Worm (Caenorhabditis elegans): ENCODE data around the gene D1046.2.

- TF ChIP-seq elt-3 (tag; optimal IDR thresholded peaks at IDR 0.05) (no peak), aly-2 (tag; optimal IDR thresholded peaks at IDR 0.05) (no peak), nhr-12 (tag; optimal IDR thresholded peaks at IDR 0.05) (no peak), nhr-77 (tag; optimal IDR thresholded peaks at IDR 0.05) (no peak), egl-27 (tag; optimal IDR thresholded peaks at IDR 0.05) (no peak), zag-1 (tag; optimal IDR thresholded peaks at IDR 0.05) (no peak), skn-1 (tag; optimal IDR thresholded peaks at IDR 0.05) (no peak), lsy-2 (tag; optimal IDR thresholded peaks at IDR 0.05) (no peak), ceh-16 (tag; optimal IDR thresholded peaks at IDR 0.05) (no peak), ztf-11 (tag; optimal IDR thresholded peaks at IDR 0.05) (no peak), lin-13 (GFP tag; optimal IDR thresholded peaks at IDR 0.05) (no peak), unc-39 (tag; optimal IDR thresholded peaks at IDR 0.05) (no peak), ceh-82 (tag; optimal IDR thresholded peaks at IDR 0.05) (no peak)
These were observed 7.7 kb upstream of the D1046.2 start, which contains the start of gene D1046.4 for ce11 chrIV:8933575-8933974.
